Worm (Caenorhabditis elegans) whole organism, L2 larva: ENCODE measurements around the gene Y61A9LA.4.

ENCODE experiments used
- alr-1 ChIP-seq: fragments of 150-350 bp; optimal IDR thresholded peaks from 2 replicates; lab custom pipeline; 2014; ENCODE audit warnings: missing biosample characterization, missing genetic modification characterization
- ama-1 ChIP-seq: fragments of 150-350 bp; optimal IDR thresholded peaks from 2 replicates; lab custom pipeline; 2018; ENCODE audit warnings: inconsistent platforms
- dmd-4 ChIP-seq: sonication (generic microtip); optimal IDR thresholded peaks from 2 replicates; lab custom pipeline; 2017; ENCODE audit warnings: missing biosample characterization, missing genetic modification characterization
- elt-3 ChIP-seq: sonication (generic microtip); optimal IDR thresholded peaks from 2 replicates; lab custom pipeline; 2017; ENCODE audit warnings: missing biosample characterization, missing genetic modification characterization
- lin-39 ChIP-seq: fragments of 150-350 bp; optimal IDR thresholded peaks from 2 replicates; lab custom pipeline; 2014; ENCODE audit warnings: missing biosample characterization, missing genetic modification reagents, missing genetic modification characterization
- mdl-1 ChIP-seq, 2 experiments: fragments of 150-350 bp in 1 of 2; sonication (generic microtip) in 1 of 2; optimal IDR thresholded peaks; 2 replicates each; lab custom pipeline; 2017; ENCODE audit warnings: missing biosample characterization in 2 of 2, missing genetic modification characterization in 2 of 2
- nhr-237 ChIP-seq: fragments of 150-350 bp; optimal IDR thresholded peaks from 2 replicates; lab custom pipeline; 2014; ENCODE audit warnings: missing biosample characterization, missing genetic modification characterization
- unc-62 ChIP-seq: fragments of 150-350 bp; optimal IDR thresholded peaks from 2 replicates; lab custom pipeline; 2014; ENCODE audit warnings: missing biosample characterization, missing genetic modification reagents, missing genetic modification characterization

- TF ChIP-seq unc-62 (no peak), nhr-237 (no peak), lin-39 (tag; lab: Kevin White, UChicago) (no peak), mdl-1 (tag; optimal IDR thresholded peaks at IDR 0.05; lab: Kevin White, UChicago) (no peak), elt-3 (tag; lab: Kevin White, UChicago) (no peak), ama-1 (lab: Kevin White, UChicago) (no peak), alr-1 (tag; lab: Kevin White, UChicago) (no peak), dmd-4 (tag; lab: Kevin White, UChicago) (no peak)
Observed at ce11 chrV:4575458-4575857, 14.9 kb downstream of the Y61A9LA.4 start.
